Worm (Caenorhabditis elegans): ENCODE results near the gene chil-7.

- TF ChIP-seq aly-2 (tag; optimal IDR thresholded peaks at IDR 0.05) (no peak), snpc-4 (tag; optimal IDR thresholded peaks at IDR 0.05) (no peak), crh-2 (tag; optimal IDR thresholded peaks at IDR 0.05) (no peak), elt-3 (tag; optimal IDR thresholded peaks at IDR 0.05) (no peak), nhr-11 (tag; optimal IDR thresholded peaks at IDR 0.05) (no peak), nhr-25 (tag; optimal IDR thresholded peaks at IDR 0.05) (no peak), dmd-4 (tag; optimal IDR thresholded peaks at IDR 0.05) (no peak), unc-55 (GFP tag; optimal IDR thresholded peaks at IDR 0.05) (no peak), zag-1 (tag; optimal IDR thresholded peaks at IDR 0.05) (no peak), unc-62 (GFP tag; optimal IDR thresholded peaks at IDR 0.05) (no peak), lin-39 (tag; optimal IDR thresholded peaks at IDR 0.05) (no peak), nhr-237 (tag; optimal IDR thresholded peaks at IDR 0.05) (no peak), ztf-11 (tag; optimal IDR thresholded peaks at IDR 0.05) (no peak)
These were observed 2.0 kb upstream of the chil-7 start, which contains the start of gene chil-8 for ce11 chrII:9872961-9873360.
